Worm (Caenorhabditis elegans) whole organism, early embryonic: ENCODE measurements around the gene T28F3.8.

Source experiments
- F13C5.2 ChIP-seq: sonication (generic microtip); optimal IDR thresholded peaks from 2 replicates; lab custom pipeline; 2017; ENCODE audit warnings: mild to moderate bottlenecking, missing genetic modification characterization, inconsistent platforms, missing compliant biosample characterization
- ama-1 ChIP-seq: fragments of 150-350 bp; optimal IDR thresholded peaks from 2 replicates; lab custom pipeline; 2014
- ets-7 ChIP-seq: sonication (generic microtip); optimal IDR thresholded peaks from 2 replicates; lab custom pipeline; 2016; ENCODE audit warnings: missing genotype, missing genetic modification characterization, missing compliant biosample characterization
- flt-1 ChIP-seq: fragments of 200-800 bp; sonication (Bioruptor generic); IDR thresholded peaks from 2 replicates; pipeline ENCODE4 v1.3.6; 2022; ENCODE audit warnings: missing genetic modification characterization, missing compliant biosample characterization
- sea-1 ChIP-seq: fragments of 200-800 bp; sonication (Bioruptor generic); conservative IDR thresholded peaks from 2 replicates; pipeline ENCODE4 v1.3.6; 2022; ENCODE audit warnings: missing genetic modification characterization, missing compliant biosample characterization
- tra-4 ChIP-seq: sonication (generic microtip); optimal IDR thresholded peaks from 2 replicates; lab custom pipeline; 2017; ENCODE audit warnings: missing genetic modification characterization, missing compliant biosample characterization

DNA sequence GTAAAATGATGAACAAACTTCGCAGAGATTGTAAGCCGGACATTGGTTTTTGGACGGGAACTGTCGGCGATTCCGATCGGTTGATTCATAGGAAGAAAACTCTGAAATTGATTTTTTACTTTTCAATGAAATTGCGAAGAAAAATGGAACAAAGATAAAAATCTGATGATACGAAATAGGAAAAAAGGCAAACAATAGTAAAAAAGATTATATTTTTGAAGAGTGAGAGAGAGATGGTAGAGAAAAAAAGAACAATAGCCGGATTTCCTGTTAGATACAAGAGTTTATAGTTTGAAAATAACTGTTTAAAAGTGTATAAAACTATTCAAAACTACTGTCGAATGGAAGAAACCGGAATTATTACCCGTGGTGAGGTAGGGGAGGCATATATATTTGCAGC, 23.0 kb downstream of the T28F3.8 start, which contains the start of gene nra-1:
- no peak for TF ChIP-seq ama-1 (lab: Kevin White, UChicago)
- no peak for TF ChIP-seq sea-1
- TF ChIP-seq F13C5.2 (tag; lab: Kevin White, UChicago), result no peak
- no peak for TF ChIP-seq ets-7 (tag; lab: Kevin White, UChicago)
- TF ChIP-seq flt-1 (GFP tag; lab: Robert Waterston, UW), result no peak
- TF ChIP-seq tra-4 (tag; lab: Kevin White, UChicago), result no peak
